Worm (Caenorhabditis elegans) whole organism, L4 larva: ENCODE data around the gene gei-15.

Experiments
- T20F7.1 ChIP-seq: fragments of 200-800 bp; sonication (Bioruptor generic); optimal IDR thresholded peaks from 2 replicates; lab custom pipeline; 2018; ENCODE audit warnings: mild to moderate bottlenecking, missing genetic modification characterization, missing compliant biosample characterization
- T26A8.4 ChIP-seq: fragments of 200-800 bp; sonication (Bioruptor generic); IDR thresholded peaks from 2 replicates; pipeline ENCODE4 v1.3.6; 2022; ENCODE audit warnings: missing genetic modification characterization, missing compliant biosample characterization
- Y48G9A.11 ChIP-seq: fragments of 200-800 bp; sonication (Bioruptor generic); IDR thresholded peaks from 2 replicates; pipeline ENCODE4 v1.3.6; 2022; ENCODE audit warnings: missing genetic modification reagents, missing genetic modification characterization, missing compliant biosample characterization
- ZK546.5 ChIP-seq, 2 experiments: sonication (generic microtip); optimal IDR thresholded peaks; 2 replicates each; lab custom pipeline; 2017; ENCODE audit warnings: missing biosample characterization in 2 of 2, missing genetic modification characterization in 2 of 2
- aha-1 ChIP-seq: fragments of 150-350 bp; peaks from one replicate; lab custom pipeline; 2014; ENCODE audit warnings: missing biosample characterization, missing genetic modification characterization
- attf-4 ChIP-seq: sonication (generic microtip); optimal IDR thresholded peaks from 3 replicates; lab custom pipeline; 2017; ENCODE audit warnings: missing biosample characterization, missing genetic modification characterization
- ceh-32 ChIP-seq: sonication (generic microtip); optimal IDR thresholded peaks from 2 replicates; lab custom pipeline; 2016; ENCODE audit warnings: mild to moderate bottlenecking, missing genetic modification characterization, missing compliant biosample characterization; ENCODE audit not compliant: poor library complexity
- ceh-82 ChIP-seq: sonication (generic microtip); optimal IDR thresholded peaks from 2 replicates; lab custom pipeline; 2017; ENCODE audit warnings: missing biosample characterization, missing genetic modification characterization
- ces-1 ChIP-seq: fragments of 150-350 bp; sonication (generic microtip); optimal IDR thresholded peaks from 4 replicates; lab custom pipeline; 2014; ENCODE audit warnings: missing biosample characterization, missing genetic modification reagents, missing genetic modification characterization
- daf-16 ChIP-seq, 3 experiments: sonication (generic microtip); optimal IDR thresholded peaks; 2 replicates each; lab custom pipeline; 2016 to 2017; ENCODE audit warnings: missing genetic modification characterization in 3 of 3, missing genetic modification reagents in 3 of 3, mild to moderate bottlenecking in 2 of 3, missing compliant biosample characterization in 2 of 3, missing biosample characterization in 1 of 3, moderate library complexity in 1 of 3
- daf-8 ChIP-seq: fragments of 200-800 bp; sonication (Bioruptor generic); IDR thresholded peaks from 2 replicates; pipeline ENCODE4 v1.3.6; 2022; ENCODE audit warnings: missing genetic modification characterization, missing compliant biosample characterization
- dmd-6 ChIP-seq: fragments of 200-800 bp; sonication (Bioruptor generic); IDR thresholded peaks from 2 replicates; pipeline ENCODE4 v1.3.6; 2022; ENCODE audit warnings: missing genetic modification reagents, missing genetic modification characterization, missing compliant biosample characterization
- duxl-1 ChIP-seq: sonication (generic microtip); optimal IDR thresholded peaks from 2 replicates; lab custom pipeline; 2016; ENCODE audit warnings: mild to moderate bottlenecking, missing genetic modification characterization, moderate library complexity, missing compliant biosample characterization; ENCODE audit not compliant: poor library complexity
- dve-1 ChIP-seq: sonication (generic microtip); optimal IDR thresholded peaks from 2 replicates; lab custom pipeline; 2017; ENCODE audit warnings: antibody characterized with exemption, mild to moderate bottlenecking, missing genetic modification characterization, missing compliant biosample characterization; ENCODE audit not compliant: insufficient read depth
- hlh-11 ChIP-seq: fragments of 200-800 bp; sonication (Bioruptor generic); optimal IDR thresholded peaks from 2 replicates; lab custom pipeline; 2018; ENCODE audit warnings: mild to moderate bottlenecking, missing genetic modification characterization, missing compliant biosample characterization
- hlh-30 ChIP-seq: sonication (generic microtip); optimal IDR thresholded peaks from 2 replicates; lab custom pipeline; 2017; ENCODE audit warnings: antibody characterized with exemption, mild to moderate bottlenecking, missing genetic modification characterization, missing compliant biosample characterization; ENCODE audit not compliant: insufficient read depth
- hmg-1.1 ChIP-seq: fragments of 200-800 bp; sonication (Bioruptor generic); IDR thresholded peaks from 2 replicates; pipeline ENCODE4 v1.3.6; 2022; ENCODE audit warnings: missing genetic modification reagents, missing genetic modification characterization, missing compliant biosample characterization
- lin-13 ChIP-seq: fragments of 150-350 bp; optimal IDR thresholded peaks from 2 replicates; lab custom pipeline; 2014; ENCODE audit warnings: missing biosample characterization, missing genetic modification reagents, missing genetic modification characterization
- lir-3 ChIP-seq: sonication (generic microtip); optimal IDR thresholded peaks from 2 replicates; lab custom pipeline; 2016; ENCODE audit warnings: mild to moderate bottlenecking, missing genetic modification characterization, missing compliant biosample characterization
- madf-5 ChIP-seq, 2 experiments: fragments of 200-800 bp; sonication (Bioruptor generic); IDR thresholded peaks; 2 replicates each; pipeline ENCODE4 v1.3.6; 2022; ENCODE audit warnings: missing compliant biosample characterization in 2 of 2, missing genetic modification characterization in 2 of 2
- madf-9 ChIP-seq: fragments of 200-800 bp; sonication (Bioruptor generic); conservative IDR thresholded peaks from 2 replicates; pipeline ENCODE4 v1.3.6; 2022; ENCODE audit warnings: missing genetic modification reagents, missing genetic modification characterization, missing compliant biosample characterization
- mdl-1 ChIP-seq, 2 experiments: fragments of 150-350 bp in 1 of 2; sonication (generic microtip) in 1 of 2; optimal IDR thresholded peaks; 2 replicates each; lab custom pipeline; 2014 to 2017; ENCODE audit warnings: missing biosample characterization in 2 of 2, missing genetic modification characterization in 2 of 2
- mdt-29 ChIP-seq: fragments of 200-800 bp; sonication (Bioruptor generic); IDR thresholded peaks from 2 replicates; pipeline ENCODE4 v1.3.6; 2022; ENCODE audit warnings: missing genetic modification reagents, missing genetic modification characterization, missing compliant biosample characterization
- mep-1 ChIP-seq: fragments of 150-350 bp; sonication (generic microtip); optimal IDR thresholded peaks from 3 replicates; lab custom pipeline; 2014; ENCODE audit warnings: missing biosample characterization, missing genetic modification characterization
- mxl-2 ChIP-seq: fragments of 200-800 bp; sonication (Bioruptor generic); conservative IDR thresholded peaks from 2 replicates; pipeline ENCODE4 v1.3.6; 2022; ENCODE audit warnings: missing genetic modification reagents, missing genetic modification characterization, missing compliant biosample characterization
- mxl-3 ChIP-seq: fragments of 200-800 bp; sonication (Bioruptor generic); optimal IDR thresholded peaks from 2 replicates; lab custom pipeline; 2018; ENCODE audit warnings: mild to moderate bottlenecking, missing genetic modification characterization, missing compliant biosample characterization
- nhr-102 ChIP-seq: sonication (generic microtip); optimal IDR thresholded peaks from 2 replicates; lab custom pipeline; 2016; ENCODE audit warnings: mild to moderate bottlenecking, missing genetic modification characterization, moderate library complexity, missing compliant biosample characterization
- nhr-111 ChIP-seq: fragments of 200-800 bp; sonication (Bioruptor generic); optimal IDR thresholded peaks from 2 replicates; lab custom pipeline; 2018; ENCODE audit warnings: mild to moderate bottlenecking, missing genetic modification characterization, missing compliant biosample characterization
- nhr-237 ChIP-seq: sonication (generic microtip); optimal IDR thresholded peaks from 2 replicates; lab custom pipeline; 2017; ENCODE audit warnings: missing biosample characterization, missing genetic modification characterization
- nhr-25 ChIP-seq: sonication (generic microtip); optimal IDR thresholded peaks from 2 replicates; lab custom pipeline; 2017; ENCODE audit warnings: missing genetic modification characterization, mild to moderate bottlenecking, missing compliant biosample characterization, antibody characterized with exemption, moderate library complexity, borderline replicate concordance; ENCODE audit not compliant: insufficient read depth
- nhr-28 ChIP-seq: fragments of 150-350 bp; optimal IDR thresholded peaks from 2 replicates; lab custom pipeline; 2014; ENCODE audit warnings: missing biosample characterization, missing genetic modification characterization
- nhr-48 ChIP-seq: sonication (generic microtip); optimal IDR thresholded peaks from 2 replicates; lab custom pipeline; 2016; ENCODE audit warnings: mild to moderate bottlenecking, missing genetic modification characterization, missing compliant biosample characterization
- nhr-77 ChIP-seq: fragments of 150-350 bp; optimal IDR thresholded peaks from 2 replicates; lab custom pipeline; 2014; ENCODE audit warnings: missing biosample characterization, missing genetic modification characterization
- php-3 ChIP-seq: fragments of 200-800 bp; sonication (Bioruptor generic); IDR thresholded peaks from 2 replicates; pipeline ENCODE4 v1.3.6; 2022; ENCODE audit warnings: missing genetic modification reagents, missing genetic modification characterization, missing compliant biosample characterization
- pqm-1 ChIP-seq: sonication (generic microtip); optimal IDR thresholded peaks from 2 replicates; lab custom pipeline; 2017; ENCODE audit warnings: missing biosample characterization, missing genetic modification characterization
- rbr-2 ChIP-seq: sonication (generic microtip); optimal IDR thresholded peaks from 2 replicates; lab custom pipeline; 2016; ENCODE audit warnings: missing genotype, missing genetic modification characterization, missing compliant biosample characterization
- skn-1 ChIP-seq: fragments of 150-350 bp; optimal IDR thresholded peaks from 2 replicates; lab custom pipeline; 2014; ENCODE audit warnings: missing biosample characterization, missing genetic modification characterization
- snpc-4 ChIP-seq: fragments of 150-350 bp; optimal IDR thresholded peaks from 2 replicates; lab custom pipeline; 2014; ENCODE audit warnings: missing biosample characterization, missing genetic modification characterization
- spr-3 ChIP-seq: fragments of 200-800 bp; sonication (Bioruptor generic); optimal IDR thresholded peaks from 2 replicates; lab custom pipeline; 2018; ENCODE audit warnings: mild to moderate bottlenecking, missing genetic modification characterization, missing compliant biosample characterization
- tra-1 ChIP-seq: fragments of 200-800 bp; sonication (Bioruptor generic); IDR thresholded peaks from 2 replicates; pipeline ENCODE4 v1.3.6; 2022; ENCODE audit warnings: missing genetic modification reagents, missing genetic modification characterization, missing compliant biosample characterization
- unc-130 ChIP-seq: sonication (generic microtip); optimal IDR thresholded peaks from 2 replicates; lab custom pipeline; 2016; ENCODE audit warnings: missing genetic modification reagents, missing genetic modification characterization, missing compliant biosample characterization
- vab-7 ChIP-seq: fragments of 200-800 bp; sonication (Bioruptor generic); IDR thresholded peaks from 2 replicates; pipeline ENCODE4 v1.3.6; 2022; ENCODE audit warnings: missing genetic modification reagents, missing genetic modification characterization, missing compliant biosample characterization
- ztf-11 ChIP-seq: fragments of 150-350 bp; optimal IDR thresholded peaks from 2 replicates; lab custom pipeline; 2014; ENCODE audit warnings: missing biosample characterization, missing genetic modification characterization
- ztf-7 ChIP-seq: fragments of 150-350 bp; optimal IDR thresholded peaks from 2 replicates; lab custom pipeline; 2014; ENCODE audit warnings: missing biosample characterization, missing genetic modification characterization

gei-15 gene

DNA sequence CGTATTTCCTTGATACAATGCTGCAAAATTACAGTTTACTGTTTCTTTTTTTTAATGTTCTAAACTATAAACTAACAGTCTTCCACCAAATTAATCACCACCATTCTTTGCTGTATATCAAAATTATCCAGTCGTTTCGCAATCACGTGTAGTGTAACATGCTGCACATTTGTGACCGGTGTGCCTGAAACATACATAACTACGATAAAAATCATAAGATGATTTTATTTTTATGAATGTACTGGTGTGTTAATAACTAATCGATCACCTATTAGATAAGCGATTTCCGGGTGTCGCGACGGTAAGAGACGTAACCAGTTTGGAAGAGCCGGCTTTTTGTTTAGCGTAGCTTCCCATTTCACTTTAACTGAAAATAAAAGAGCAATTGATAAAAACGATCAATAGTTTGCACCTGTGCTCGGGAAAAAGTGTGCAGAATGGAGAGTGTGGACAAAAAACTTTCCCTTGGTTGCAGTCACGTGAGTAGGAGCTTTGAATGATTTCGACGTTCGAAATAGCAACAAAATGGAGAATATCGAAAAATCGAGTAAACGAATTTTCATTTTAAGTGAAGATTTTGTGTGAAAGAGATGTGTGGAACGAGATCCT, 34.0 kb downstream of the gei-15 start, which contains the start of gene sgca-1:
TSS of gene sgca-1 (minus strand) at position 584 of the 609 bp plus-strand sequence.
- TF ChIP-seq nhr-28 (tag; lab: Kevin White, UChicago), result peak; percentile 93
- no peak for TF ChIP-seq attf-4 (tag; lab: Kevin White, UChicago)
- TF ChIP-seq madf-9 (GFP tag; lab: Robert Waterston, UW), result no peak
- no peak for TF ChIP-seq daf-8 (GFP tag; lab: Robert Waterston, UW)
- TF ChIP-seq ztf-7 (tag; lab: Kevin White, UChicago), result peak; percentile 6
- peak; percentile 41 for TF ChIP-seq T20F7.1 (GFP tag; lab: Kevin White, UChicago)
- TF ChIP-seq dmd-6 (GFP tag; lab: Robert Waterston, UW), result peak; percentile 64
- TF ChIP-seq ceh-32, result no peak
- TF ChIP-seq rbr-2 (tag; lab: Kevin White, UChicago), result no peak
- 0 out of 2 replicates have a peak, but pooled peaks have one; percentile 21 for TF ChIP-seq mdt-29 (GFP tag; lab: Robert Waterston, UW)
- TF ChIP-seq T26A8.4 (GFP tag; lab: Robert Waterston, UW), result no peak
- peak; percentile 75 for TF ChIP-seq hlh-11 (tag; lab: Kevin White, UChicago)
- TF ChIP-seq mxl-3 (GFP tag; lab: Kevin White, UChicago), result peak; percentile 1
- no peak for TF ChIP-seq ces-1
- TF ChIP-seq ceh-82 (tag; lab: Kevin White, UChicago), result no peak
- peak; percentile 78 for TF ChIP-seq dve-1 (tag; lab: Kevin White, UChicago)
- TF ChIP-seq unc-130 (GFP tag; lab: Kevin White, UChicago), result no peak
- no peak for TF ChIP-seq duxl-1 (tag; lab: Kevin White, UChicago)
- TF ChIP-seq tra-1 (GFP tag; lab: Robert Waterston, UW), result peak; percentile 47; the same call in 1 of the 2 replicates
- TF ChIP-seq mdl-1 (tag; optimal IDR thresholded peaks at IDR 0.05; lab: Kevin White, UChicago), result peak in 1 of 2 experiments; percentile 17
- peak; percentile 13 for TF ChIP-seq mep-1 (tag; lab: Kevin White, UChicago)
- peak; percentile 35 for TF ChIP-seq pqm-1
- no peak for TF ChIP-seq ztf-11 (tag; lab: Kevin White, UChicago)
- peak in 1 of 2 experiments; percentile 31 for TF ChIP-seq daf-16 (GFP tag; optimal IDR thresholded peaks at IDR 0.05; lab: Kevin White, UChicago)
- peak; percentile 85 for TF ChIP-seq daf-16 (tag; optimal IDR thresholded peaks at IDR 0.05; lab: Kevin White, UChicago)
- peak; percentile 56 for TF ChIP-seq nhr-48 (tag; lab: Kevin White, UChicago)
- peak; percentile 92 for TF ChIP-seq php-3 (GFP tag; lab: Robert Waterston, UW)
- no peak for TF ChIP-seq madf-5 (GFP tag; IDR thresholded peaks at IDR 0.05; lab: Robert Waterston, UW)
- no peak for TF ChIP-seq spr-3
- TF ChIP-seq lir-3 (tag; lab: Kevin White, UChicago), result no peak
- peak; percentile 63 for TF ChIP-seq hlh-30 (tag; lab: Kevin White, UChicago)
- peak; percentile 53 for TF ChIP-seq aha-1 (tag; lab: Kevin White, UChicago)
- no peak for TF ChIP-seq ZK546.5 (tag; optimal IDR thresholded peaks at IDR 0.05; lab: Kevin White, UChicago)
- TF ChIP-seq nhr-102 (tag; lab: Kevin White, UChicago), result peak; percentile 55
- TF ChIP-seq lin-13 (GFP tag; lab: Kevin White, UChicago), result no peak
- TF ChIP-seq hmg-1.1 (GFP tag; lab: Robert Waterston, UW), result no peak
- TF ChIP-seq snpc-4, result no peak
- no peak for TF ChIP-seq skn-1
- no peak for TF ChIP-seq mxl-2 (GFP tag; lab: Robert Waterston, UW)
- peak; percentile 71 for TF ChIP-seq nhr-77 (tag; lab: Kevin White, UChicago)

- TF ChIP-seq nhr-77 (tag; lab: Kevin White, UChicago), result peak; percentile 39
- TF ChIP-seq nhr-25, result no peak
- TF ChIP-seq Y48G9A.11 (GFP tag; lab: Robert Waterston, UW), result no peak
- no peak for TF ChIP-seq vab-7 (GFP tag; lab: Robert Waterston, UW)
- TF ChIP-seq dmd-6 (GFP tag; lab: Robert Waterston, UW), result 0 out of 2 replicates have a peak, but pooled peaks have one; percentile 31
- TF ChIP-seq nhr-28 (tag; lab: Kevin White, UChicago), result peak; percentile 57
- TF ChIP-seq hlh-11 (tag; lab: Kevin White, UChicago), result peak; percentile 56
- no peak for TF ChIP-seq daf-16 (GFP tag; optimal IDR thresholded peaks at IDR 0.05; lab: Kevin White, UChicago)
- TF ChIP-seq daf-16 (tag; optimal IDR thresholded peaks at IDR 0.05; lab: Kevin White, UChicago), result peak; percentile 79
- TF ChIP-seq daf-8 (GFP tag; lab: Robert Waterston, UW), result no peak
- peak; percentile 77 for TF ChIP-seq pqm-1
- TF ChIP-seq ZK546.5 (tag; optimal IDR thresholded peaks at IDR 0.05; lab: Kevin White, UChicago), result no peak
- peak; percentile 40 for TF ChIP-seq dve-1 (tag; lab: Kevin White, UChicago)
- TF ChIP-seq T26A8.4 (GFP tag; lab: Robert Waterston, UW), result no peak
- TF ChIP-seq nhr-111, result no peak
- TF ChIP-seq nhr-48 (tag; lab: Kevin White, UChicago), result no peak
- TF ChIP-seq nhr-237, result no peak
Measured at ce11 chrX:6784181-6784580, 38.9 kb downstream of the gei-15 start, which contains the start of gene bgal-2. TSS of gene bgal-2 (plus strand) at chrX:6784411.
